Fruit fly (Drosophila melanogaster) whole organism, embryonic: Measurements from ENCODE around the gene NdufV3.

Source experiments
- CG1647 ChIP-seq: fragments of 200-800 bp; sonication (Bioruptor generic); optimal IDR thresholded peaks from 3 replicates; lab custom pipeline; 2016; ENCODE audit warnings: missing biosample characterization, missing genetic modification characterization
- CG16813 ChIP-seq: fragments of 200-800 bp; sonication (Bioruptor generic); IDR thresholded peaks from 3 replicates; pipeline ENCODE4 v1.3.6; 2022; ENCODE audit warnings: missing biosample characterization, missing genetic modification characterization; ENCODE audit not compliant: partially characterized antibody
- CG16815 ChIP-seq: fragments of 200-800 bp; sonication (Bioruptor generic); optimal IDR thresholded peaks from 3 replicates; lab custom pipeline; 2017; ENCODE audit warnings: missing biosample characterization, mild to moderate bottlenecking, missing genetic modification characterization
- CG17186 ChIP-seq: fragments of 200-800 bp; sonication (Bioruptor generic); optimal IDR thresholded peaks from 3 replicates; lab custom pipeline; 2017; ENCODE audit warnings: missing biosample characterization, missing genetic modification reagents, missing genetic modification characterization
- CG3281 ChIP-seq: fragments of 200-800 bp; sonication (Bioruptor generic); optimal IDR thresholded peaks from 3 replicates; lab custom pipeline; 2017; ENCODE audit warnings: missing biosample characterization, mild to moderate bottlenecking, missing genetic modification characterization
- CG8478 ChIP-seq: fragments of >200 bp; optimal IDR thresholded peaks from 2 replicates; lab custom pipeline; 2018
- Dip3 ChIP-seq: fragments of 200-800 bp; sonication (Bioruptor generic); optimal IDR thresholded peaks from 3 replicates; lab custom pipeline; 2016; ENCODE audit warnings: missing biosample characterization, missing genetic modification characterization
- cato ChIP-seq: fragments of 200-800 bp; sonication (Bioruptor generic); optimal IDR thresholded peaks from 2 replicates; lab custom pipeline; 2016; ENCODE audit warnings: missing biosample characterization, missing genetic modification characterization, borderline replicate concordance
- cg ChIP-seq: fragments of 200-800 bp; sonication (Bioruptor generic); optimal IDR thresholded peaks from 3 replicates; lab custom pipeline; 2019; ENCODE audit warnings: missing biosample characterization, mild to moderate bottlenecking, missing genetic modification characterization, moderate library complexity
- crp ChIP-seq, 2 experiments: fragments of 200-800 bp; sonication (Bioruptor generic); optimal IDR thresholded peaks; 2 replicates in 1 of 2; 3 replicates in 1 of 2; lab custom pipeline; 2017; ENCODE audit warnings: missing biosample characterization in 2 of 2, missing genetic modification characterization in 2 of 2, mild to moderate bottlenecking in 1 of 2, moderate library complexity in 1 of 2
- gem ChIP-seq: fragments of 200-800 bp; sonication (Bioruptor generic); optimal IDR thresholded peaks from 2 replicates; lab custom pipeline; 2019; ENCODE audit warnings: missing biosample characterization, mild to moderate bottlenecking, missing genetic modification characterization, moderate library complexity
- h ChIP-seq: fragments of >200 bp; optimal IDR thresholded peaks from 2 replicates; lab custom pipeline; 2017
- slp2 ChIP-seq: fragments of 200-800 bp; sonication (Bioruptor generic); optimal IDR thresholded peaks from 2 replicates; lab custom pipeline; 2016; ENCODE audit warnings: missing biosample characterization, missing genetic modification characterization
- tup ChIP-seq: fragments of 200-800 bp; sonication (Bioruptor generic); optimal IDR thresholded peaks from 2 replicates; lab custom pipeline; 2016; ENCODE audit warnings: missing biosample characterization, mild to moderate bottlenecking, missing genetic modification characterization, moderate library complexity

DNA sequence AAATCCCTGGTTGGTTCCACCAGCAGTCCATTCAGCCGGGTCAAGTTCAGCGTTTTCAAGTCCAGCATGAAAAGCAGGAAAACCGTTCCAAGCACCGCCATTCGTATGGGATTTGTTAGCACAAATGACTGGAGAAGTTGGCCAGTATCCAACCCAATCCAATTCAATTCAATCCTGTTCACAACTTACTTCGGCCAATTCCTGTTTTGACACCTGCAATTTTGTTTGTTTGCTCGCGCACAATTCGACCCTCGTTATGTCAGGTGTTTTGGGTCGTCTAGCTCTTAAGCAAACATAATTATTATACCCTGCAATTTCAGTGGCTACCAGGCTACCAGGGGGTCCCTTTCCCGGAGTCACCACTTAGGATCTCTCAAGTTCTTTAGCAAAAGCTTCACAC, 38.7 kb upstream of the NdufV3 start, which contains the start of gene Ir10a:
- TF ChIP-seq crp (GFP tag; optimal IDR thresholded peaks at IDR 0.05; lab: Kevin White, UChicago) (no peak), cato (GFP tag; lab: Kevin White, UChicago) (no peak), CG16815 (no peak), CG16813 (GFP tag; lab: Robert Waterston, UW) (no peak), CG1647 (no peak), slp2 (no peak), CG17186 (GFP tag; lab: Kevin White, UChicago) (no peak), gem (tag; lab: Kevin White, UChicago) (no peak), CG3281 (GFP tag; lab: Kevin White, UChicago) (no peak), cg (GFP tag; lab: Kevin White, UChicago) (no peak), Dip3 (no peak), CG8478 (lab: Kevin White, UChicago) (no peak), tup (GFP tag; lab: Kevin White, UChicago) (no peak), h (lab: Kevin White, UChicago) (no peak)
